Worm (Caenorhabditis elegans) whole organism, L4 larva: Measurements from ENCODE around the gene W04D12.1.

Experiments
- D1046.2 ChIP-seq: fragments of 200-800 bp; sonication (Bioruptor generic); IDR thresholded peaks from 2 replicates; pipeline ENCODE4 v1.3.6; 2022; ENCODE audit warnings: missing genetic modification characterization, missing compliant biosample characterization
- F49E8.2 ChIP-seq: sonication (generic microtip); optimal IDR thresholded peaks from 2 replicates; lab custom pipeline; 2016; ENCODE audit warnings: missing compliant biosample characterization, mild to moderate bottlenecking, missing genetic modification characterization, borderline replicate concordance
- R02D3.7 ChIP-seq: fragments of 150-350 bp; sonication (generic microtip); optimal IDR thresholded peaks from 3 replicates; lab custom pipeline; 2014; ENCODE audit warnings: missing biosample characterization, missing genetic modification characterization
- Y48G9A.11 ChIP-seq: fragments of 200-800 bp; sonication (Bioruptor generic); IDR thresholded peaks from 2 replicates; pipeline ENCODE4 v1.3.6; 2022; ENCODE audit warnings: missing genetic modification reagents, missing genetic modification characterization, missing compliant biosample characterization
- Y75B8A.6 ChIP-seq: fragments of 200-800 bp; sonication (Bioruptor generic); IDR thresholded peaks from 2 replicates; pipeline ENCODE4 v1.3.6; 2022; ENCODE audit warnings: missing genetic modification reagents, missing genetic modification characterization, missing compliant biosample characterization
- ZK337.2 ChIP-seq: fragments of 200-800 bp; sonication (Bioruptor generic); IDR thresholded peaks from 2 replicates; pipeline ENCODE4 v1.3.6; 2022; ENCODE audit warnings: missing genetic modification reagents, missing genetic modification characterization, missing compliant biosample characterization
- ama-1 ChIP-seq: fragments of 150-350 bp; optimal IDR thresholded peaks from 2 replicates; lab custom pipeline; 2014; ENCODE audit warnings: inconsistent platforms, mixed read lengths
- ceh-32 ChIP-seq: sonication (generic microtip); optimal IDR thresholded peaks from 2 replicates; lab custom pipeline; 2016; ENCODE audit warnings: mild to moderate bottlenecking, missing genetic modification characterization, missing compliant biosample characterization; ENCODE audit not compliant: poor library complexity
- ctbp-1 ChIP-seq: fragments of 200-800 bp; sonication (Bioruptor generic); IDR thresholded peaks from 2 replicates; pipeline ENCODE4 v1.3.6; 2022; ENCODE audit warnings: missing genetic modification reagents, missing genetic modification characterization, missing compliant biosample characterization
- daf-16 ChIP-seq, 3 experiments: sonication (generic microtip); optimal IDR thresholded peaks; 2 replicates each; lab custom pipeline; 2016 to 2017; ENCODE audit warnings: missing genetic modification characterization in 3 of 3, missing genetic modification reagents in 3 of 3, mild to moderate bottlenecking in 2 of 3, missing compliant biosample characterization in 2 of 3, missing biosample characterization in 1 of 3, moderate library complexity in 1 of 3
- dmd-6 ChIP-seq: fragments of 200-800 bp; sonication (Bioruptor generic); IDR thresholded peaks from 2 replicates; pipeline ENCODE4 v1.3.6; 2022; ENCODE audit warnings: missing genetic modification reagents, missing genetic modification characterization, missing compliant biosample characterization
- dpl-1 ChIP-seq: fragments of 150-350 bp; optimal IDR thresholded peaks from 2 replicates; lab custom pipeline; 2014; ENCODE audit warnings: missing biosample characterization, missing genetic modification reagents, missing genetic modification characterization
- duxl-1 ChIP-seq: sonication (generic microtip); optimal IDR thresholded peaks from 2 replicates; lab custom pipeline; 2016; ENCODE audit warnings: mild to moderate bottlenecking, missing genetic modification characterization, moderate library complexity, missing compliant biosample characterization; ENCODE audit not compliant: poor library complexity
- dve-1 ChIP-seq: sonication (generic microtip); optimal IDR thresholded peaks from 2 replicates; lab custom pipeline; 2017; ENCODE audit warnings: antibody characterized with exemption, mild to moderate bottlenecking, missing genetic modification characterization, missing compliant biosample characterization; ENCODE audit not compliant: insufficient read depth
- egl-43 ChIP-seq: fragments of 200-800 bp; sonication (Bioruptor generic); IDR thresholded peaks from 2 replicates; pipeline ENCODE4 v1.3.6; 2022; ENCODE audit warnings: missing genetic modification reagents, missing genetic modification characterization, missing compliant biosample characterization
- hif-1 ChIP-seq, 2 experiments: sonication (generic microtip); optimal IDR thresholded peaks; 2 replicates each; lab custom pipeline; 2016 to 2017; ENCODE audit warnings: missing compliant biosample characterization in 2 of 2, missing genetic modification characterization in 2 of 2, missing genetic modification reagents in 2 of 2, missing genotype in 2 of 2, mild to moderate bottlenecking in 1 of 2
- hlh-11 ChIP-seq: fragments of 200-800 bp; sonication (Bioruptor generic); optimal IDR thresholded peaks from 2 replicates; lab custom pipeline; 2018; ENCODE audit warnings: mild to moderate bottlenecking, missing genetic modification characterization, missing compliant biosample characterization
- hlh-30 ChIP-seq: sonication (generic microtip); optimal IDR thresholded peaks from 2 replicates; lab custom pipeline; 2017; ENCODE audit warnings: antibody characterized with exemption, mild to moderate bottlenecking, missing genetic modification characterization, missing compliant biosample characterization; ENCODE audit not compliant: insufficient read depth
- lim-7 ChIP-seq: fragments of 200-800 bp; sonication (Bioruptor generic); IDR thresholded peaks from 2 replicates; pipeline ENCODE4 v1.3.6; 2022; ENCODE audit warnings: missing genetic modification characterization, missing compliant biosample characterization
- lin-1 ChIP-seq: fragments of 200-800 bp; sonication (Bioruptor generic); IDR thresholded peaks from 2 replicates; pipeline ENCODE4 v1.3.6; 2022; ENCODE audit warnings: missing genetic modification reagents, missing genetic modification characterization, missing compliant biosample characterization
- lin-13 ChIP-seq: fragments of 150-350 bp; optimal IDR thresholded peaks from 2 replicates; lab custom pipeline; 2014; ENCODE audit warnings: missing biosample characterization, missing genetic modification reagents, missing genetic modification characterization
- lin-38 ChIP-seq: fragments of 200-800 bp; sonication (Bioruptor generic); IDR thresholded peaks from 2 replicates; pipeline ENCODE4 v1.3.6; 2022; ENCODE audit warnings: missing genetic modification reagents, missing genetic modification characterization, missing compliant biosample characterization
- lin-39 ChIP-seq: fragments of 150-350 bp; optimal IDR thresholded peaks from 2 replicates; lab custom pipeline; 2014; ENCODE audit warnings: missing biosample characterization, missing genetic modification reagents, missing genetic modification characterization
- madf-5 ChIP-seq, 2 experiments: fragments of 200-800 bp; sonication (Bioruptor generic); IDR thresholded peaks; 2 replicates each; pipeline ENCODE4 v1.3.6; 2022; ENCODE audit warnings: missing compliant biosample characterization in 2 of 2, missing genetic modification characterization in 2 of 2
- madf-9 ChIP-seq: fragments of 200-800 bp; sonication (Bioruptor generic); conservative IDR thresholded peaks from 2 replicates; pipeline ENCODE4 v1.3.6; 2022; ENCODE audit warnings: missing genetic modification reagents, missing genetic modification characterization, missing compliant biosample characterization
- mdl-1 ChIP-seq, 2 experiments: fragments of 150-350 bp in 1 of 2; sonication (generic microtip) in 1 of 2; optimal IDR thresholded peaks; 2 replicates each; lab custom pipeline; 2014 to 2017; ENCODE audit warnings: missing biosample characterization in 2 of 2, missing genetic modification characterization in 2 of 2
- mdt-29 ChIP-seq: fragments of 200-800 bp; sonication (Bioruptor generic); IDR thresholded peaks from 2 replicates; pipeline ENCODE4 v1.3.6; 2022; ENCODE audit warnings: missing genetic modification reagents, missing genetic modification characterization, missing compliant biosample characterization
- mep-1 ChIP-seq: fragments of 150-350 bp; sonication (generic microtip); optimal IDR thresholded peaks from 3 replicates; lab custom pipeline; 2014; ENCODE audit warnings: missing biosample characterization, missing genetic modification characterization
- mes-2 ChIP-seq: sonication (generic microtip); optimal IDR thresholded peaks from 2 replicates; lab custom pipeline; 2016; ENCODE audit warnings: missing genotype, mild to moderate bottlenecking, missing genetic modification characterization, missing compliant biosample characterization; ENCODE audit not compliant: poor library complexity, severe bottlenecking
- mxl-3 ChIP-seq: fragments of 200-800 bp; sonication (Bioruptor generic); optimal IDR thresholded peaks from 2 replicates; lab custom pipeline; 2018; ENCODE audit warnings: mild to moderate bottlenecking, missing genetic modification characterization, missing compliant biosample characterization
- nhr-28 ChIP-seq: fragments of 150-350 bp; optimal IDR thresholded peaks from 2 replicates; lab custom pipeline; 2014; ENCODE audit warnings: missing biosample characterization, missing genetic modification characterization
- pqm-1 ChIP-seq: sonication (generic microtip); optimal IDR thresholded peaks from 2 replicates; lab custom pipeline; 2017; ENCODE audit warnings: missing biosample characterization, missing genetic modification characterization
- rbr-2 ChIP-seq: sonication (generic microtip); optimal IDR thresholded peaks from 2 replicates; lab custom pipeline; 2016; ENCODE audit warnings: missing genotype, missing genetic modification characterization, missing compliant biosample characterization
- set-16 ChIP-seq: fragments of 200-800 bp; sonication (Bioruptor generic); IDR thresholded peaks from 2 replicates; pipeline ENCODE4 v1.3.6; 2022; ENCODE audit warnings: missing genetic modification reagents, missing genetic modification characterization, missing compliant biosample characterization
- snpc-1.2 ChIP-seq: fragments of 200-800 bp; sonication (Bioruptor generic); IDR thresholded peaks from 2 replicates; pipeline ENCODE4 v1.3.6; 2022; ENCODE audit warnings: missing genetic modification reagents, missing genetic modification characterization, missing compliant biosample characterization
- tra-1 ChIP-seq: fragments of 200-800 bp; sonication (Bioruptor generic); IDR thresholded peaks from 2 replicates; pipeline ENCODE4 v1.3.6; 2022; ENCODE audit warnings: missing genetic modification reagents, missing genetic modification characterization, missing compliant biosample characterization
- unc-130 ChIP-seq: sonication (generic microtip); optimal IDR thresholded peaks from 2 replicates; lab custom pipeline; 2016; ENCODE audit warnings: missing genetic modification reagents, missing genetic modification characterization, missing compliant biosample characterization
- unc-62 ChIP-seq, 3 experiments: fragments of 150-350 bp in 1 of 3; sonication (generic microtip); optimal IDR thresholded peaks in 2 of 3; peaks in 1 of 3; 1 replicate in 1 of 3; 2 replicates in 2 of 3; lab custom pipeline; 2014 to 2017; ENCODE audit warnings: missing biosample characterization in 3 of 3, missing genetic modification characterization in 3 of 3, missing genetic modification reagents in 3 of 3, missing genotype in 1 of 3
- vab-7 ChIP-seq: fragments of 200-800 bp; sonication (Bioruptor generic); IDR thresholded peaks from 2 replicates; pipeline ENCODE4 v1.3.6; 2022; ENCODE audit warnings: missing genetic modification reagents, missing genetic modification characterization, missing compliant biosample characterization
- zip-11 ChIP-seq: fragments of 200-800 bp; sonication (Bioruptor generic); IDR thresholded peaks from 2 replicates; pipeline ENCODE4 v1.3.6; 2022; ENCODE audit warnings: missing genetic modification characterization, missing compliant biosample characterization

The W04D12.1 gene

ce11 chrIII:5875418-5875702, 38.6 kb downstream of the W04D12.1 start:
- TF ChIP-seq madf-5 (GFP tag; IDR thresholded peaks at IDR 0.05; lab: Robert Waterston, UW) = 0 out of 4 replicates have a peak, but pooled peaks of 1 of the 2 experiments have one; percentile 24
- TF ChIP-seq pqm-1 (tag; lab: Kevin White, UChicago) = no peak
- peak; percentile 57; the same call in 1 of the 2 replicates for TF ChIP-seq set-16 (GFP tag; lab: Robert Waterston, UW)

- peak; percentile 42 for TF ChIP-seq duxl-1 (tag; lab: Kevin White, UChicago)
- TF ChIP-seq daf-16 (GFP tag; optimal IDR thresholded peaks at IDR 0.05; lab: Kevin White, UChicago) = no peak
- peak; percentile 80 for TF ChIP-seq daf-16 (tag; optimal IDR thresholded peaks at IDR 0.05; lab: Kevin White, UChicago)
- no peak for TF ChIP-seq lin-1
- peak; percentile 21 for TF ChIP-seq nhr-28 (tag; lab: Kevin White, UChicago)
- no peak for TF ChIP-seq unc-130 (GFP tag; lab: Kevin White, UChicago)
- TF ChIP-seq mdt-29 = no peak
- TF ChIP-seq, all 104 proteins: peak for 3
These were observed 39.0 kb downstream of the W04D12.1 start for ce11 chrIII:5875705-5876104.

ce11 chrIII:5876140-5876675, 39.5 kb downstream of the W04D12.1 start, which contains the start of gene aldo-2:
aldo-2 (minus strand) TSS chrIII:5876625.
- TF ChIP-seq nhr-28 (tag; lab: Kevin White, UChicago) = peak; percentile 7
- peak; percentile 97 for TF ChIP-seq ama-1 (lab: Kevin White, UChicago)
- TF ChIP-seq mep-1 = peak; percentile 46
- peak; percentile 43 for TF ChIP-seq mxl-3 (GFP tag; lab: Kevin White, UChicago)
- TF ChIP-seq Y48G9A.11 (GFP tag; lab: Robert Waterston, UW) = peak; percentile 37; the same call in 1 of the 2 replicates
- 0 out of 2 replicates have a peak, but pooled peaks have one; percentile 27 for TF ChIP-seq lim-7
- 0 out of 2 replicates have a peak, but pooled peaks have one; percentile 11 for TF ChIP-seq tra-1 (GFP tag; lab: Robert Waterston, UW)
- no peak for TF ChIP-seq D1046.2 (GFP tag; lab: Robert Waterston, UW)
- TF ChIP-seq egl-43 = peak; percentile 59; the same call in 1 of the 2 replicates
- no peak for TF ChIP-seq snpc-1.2
- TF ChIP-seq rbr-2 (tag; lab: Kevin White, UChicago) = no peak
- peak in 1 of 2 experiments; percentile 56 for TF ChIP-seq hif-1 (tag; optimal IDR thresholded peaks at IDR 0.05; lab: Kevin White, UChicago)
- peak; percentile 63 for TF ChIP-seq unc-130 (GFP tag; lab: Kevin White, UChicago)
- TF ChIP-seq lin-1 = no peak
- TF ChIP-seq vab-7 (GFP tag; lab: Robert Waterston, UW) = no peak
- TF ChIP-seq hlh-11 (tag; lab: Kevin White, UChicago) = peak; percentile 32
- TF ChIP-seq ZK337.2 (GFP tag; lab: Robert Waterston, UW) = 0 out of 2 replicates have a peak, but pooled peaks have one; percentile 19
- TF ChIP-seq dve-1 (tag; lab: Kevin White, UChicago) = peak; percentile 12
- no peak for TF ChIP-seq mdt-29
- TF ChIP-seq mes-2 (tag; lab: Kevin White, UChicago) = peak; percentile 12
- peak; percentile 32 for TF ChIP-seq lin-13 (GFP tag; lab: Kevin White, UChicago)
- no peak for TF ChIP-seq ctbp-1 (GFP tag; lab: Robert Waterston, UW)
- no peak for TF ChIP-seq R02D3.7 (tag; lab: Kevin White, UChicago)
- TF ChIP-seq Y75B8A.6 (GFP tag; lab: Robert Waterston, UW) = no peak
- TF ChIP-seq dpl-1 = peak; percentile 28
- peak in 1 of 2 experiments; percentile 96 for TF ChIP-seq unc-62 (GFP tag; optimal IDR thresholded peaks at IDR 0.05 in 1 of 2; lab: Kevin White, UChicago)
- TF ChIP-seq unc-62 (tag; optimal IDR thresholded peaks at IDR 0.05; lab: Kevin White, UChicago) = no peak
- peak; percentile 40; the same call in 1 of the 2 replicates for TF ChIP-seq madf-9 (GFP tag; lab: Robert Waterston, UW)
- TF ChIP-seq zip-11 (GFP tag; lab: Robert Waterston, UW) = no peak
- TF ChIP-seq hlh-30 (tag; lab: Kevin White, UChicago) = peak; percentile 36
- no peak for TF ChIP-seq ceh-32 (tag; lab: Kevin White, UChicago)
- TF ChIP-seq mdl-1 (tag; optimal IDR thresholded peaks at IDR 0.05; lab: Kevin White, UChicago) = peak in 1 of 2 experiments; percentile 21
- TF ChIP-seq dmd-6 = peak; percentile 13; the same call in 1 of the 2 replicates
- TF ChIP-seq lin-38 (GFP tag; lab: Robert Waterston, UW) = peak; percentile 76
- no peak for TF ChIP-seq F49E8.2 (tag; lab: Kevin White, UChicago)
- no peak for TF ChIP-seq lin-39 (tag; lab: Kevin White, UChicago)
- TF ChIP-seq, all 104 proteins: peak for 22
